Fruit fly (Drosophila melanogaster): ENCODE measurements around the gene CG18628.
A peak's percentile ranks its signal among the peaks of the same experiment; 100 is the strongest.

- TF ChIP-seq CG11762 (GFP tag; optimal IDR thresholded peaks at IDR 0.05; ENCODE audit: insufficient read depth) (peak; percentile 98), eg (GFP tag; IDR thresholded peaks at IDR 0.05) (peak; percentile 96), CG11294 (GFP tag; IDR thresholded peaks at IDR 0.05) (peak; percentile 95), CG6276 (GFP tag; optimal IDR thresholded peaks at IDR 0.05) (peak; percentile 99), dsx (GFP tag; optimal IDR thresholded peaks at IDR 0.05; ENCODE audit: poor library complexity, severe bottlenecking) (peak; percentile 99), CG3919 (GFP tag; optimal IDR thresholded peaks at IDR 0.05) (peak; percentile 98), Gug (GFP tag; IDR thresholded peaks at IDR 0.05) (peak; percentile 94), fkh (GFP tag; optimal IDR thresholded peaks at IDR 0.05) (peak; percentile 88), CG6808 (GFP tag; optimal IDR thresholded peaks at IDR 0.05) (peak; percentile 99), CG34406 (GFP tag; optimal IDR thresholded peaks at IDR 0.05) (peak; percentile 99), Ets96B (tag; optimal IDR thresholded peaks at IDR 0.05) (peak; percentile 99), vri (GFP tag; optimal IDR thresholded peaks at IDR 0.05) (peak; percentile 95)
These were observed 26.1 kb downstream of the CG18628 start for dm6 chr3L:10665433-10666150.
